Fruit fly (Drosophila melanogaster) whole organism, embryonic: ENCODE measurements around the gene fred.

Source experiments
- CG10366 ChIP-seq: fragments of 200-800 bp; sonication (Bioruptor generic); IDR thresholded peaks from 2 replicates; pipeline ENCODE4 v1.3.6; 2022; ENCODE audit warnings: missing biosample characterization, missing genetic modification characterization
- CG13424 ChIP-seq: fragments of 200-800 bp; sonication (Bioruptor generic); optimal IDR thresholded peaks from 2 replicates; lab custom pipeline; 2019; ENCODE audit warnings: missing biosample characterization, mild to moderate bottlenecking, missing genetic modification characterization, moderate library complexity
- CG13775 ChIP-seq: fragments of 200-800 bp; sonication (Bioruptor generic); optimal IDR thresholded peaks from 3 replicates; lab custom pipeline; 2017; ENCODE audit warnings: missing biosample characterization, mild to moderate bottlenecking, missing genetic modification characterization
- CG1603 ChIP-seq: fragments of 200-800 bp; sonication (Bioruptor generic); optimal IDR thresholded peaks from 2 replicates; lab custom pipeline; 2019; ENCODE audit warnings: missing biosample characterization, mild to moderate bottlenecking, missing genetic modification characterization, moderate library complexity
- CG16779 ChIP-seq: fragments of 200-800 bp; sonication (Bioruptor generic); IDR thresholded peaks from 2 replicates; pipeline ENCODE4 v1.3.6; 2022; ENCODE audit warnings: missing biosample characterization, missing genetic modification characterization
- CG17568 ChIP-seq: fragments of 200-800 bp; sonication (Bioruptor generic); optimal IDR thresholded peaks from 2 replicates; lab custom pipeline; 2018; ENCODE audit warnings: missing biosample characterization, mild to moderate bottlenecking, missing genetic modification characterization, moderate library complexity
- CG18011 ChIP-seq: fragments of 200-800 bp; sonication (Bioruptor generic); optimal IDR thresholded peaks from 2 replicates; lab custom pipeline; 2017; ENCODE audit warnings: missing biosample characterization, missing genetic modification characterization, mild to moderate bottlenecking, moderate library complexity, missing genotype
- CG31388 ChIP-seq: fragments of 200-800 bp; sonication (Bioruptor generic); optimal IDR thresholded peaks from 2 replicates; lab custom pipeline; 2016; ENCODE audit warnings: missing biosample characterization, missing genetic modification characterization
- CG31441 ChIP-seq: fragments of 200-800 bp; sonication (Bioruptor generic); IDR thresholded peaks from 2 replicates; pipeline ENCODE4 v1.3.6; 2022; ENCODE audit warnings: missing biosample characterization, missing genetic modification characterization
- CG32532 ChIP-seq: fragments of 200-800 bp; sonication (Bioruptor generic); IDR thresholded peaks from 2 replicates; pipeline ENCODE4 v1.3.6; 2022; ENCODE audit warnings: missing biosample characterization, missing genetic modification characterization
- CG3281 ChIP-seq: fragments of 200-800 bp; sonication (Bioruptor generic); optimal IDR thresholded peaks from 3 replicates; lab custom pipeline; 2017; ENCODE audit warnings: missing biosample characterization, mild to moderate bottlenecking, missing genetic modification characterization
- CG5953 ChIP-seq: fragments of 200-800 bp; sonication (Bioruptor generic); IDR thresholded peaks from 2 replicates; pipeline ENCODE4 v1.3.6; 2022; ENCODE audit warnings: missing biosample characterization, missing genetic modification characterization
- CG6654 ChIP-seq: fragments of 200-800 bp; sonication (Bioruptor generic); optimal IDR thresholded peaks from 2 replicates; lab custom pipeline; 2017; ENCODE audit warnings: missing biosample characterization, mild to moderate bottlenecking, missing genetic modification characterization
- CG7745 ChIP-seq: fragments of 200-800 bp; sonication (Bioruptor generic); optimal IDR thresholded peaks from 2 replicates; lab custom pipeline; 2018; ENCODE audit warnings: missing biosample characterization, mild to moderate bottlenecking, missing genetic modification characterization, moderate library complexity
- CG9609 ChIP-seq: fragments of 200-800 bp; sonication (Bioruptor generic); optimal IDR thresholded peaks from 3 replicates; lab custom pipeline; 2016; ENCODE audit warnings: missing biosample characterization, missing genetic modification characterization
- CG9932 ChIP-seq: fragments of 200-800 bp; sonication (Bioruptor generic); IDR thresholded peaks from 2 replicates; pipeline ENCODE4 v1.3.6; 2022; ENCODE audit warnings: missing biosample characterization, missing genetic modification characterization
- CHES-1-like ChIP-seq: fragments of 200-800 bp; sonication (Bioruptor generic); optimal IDR thresholded peaks from 2 replicates; lab custom pipeline; 2016; ENCODE audit warnings: missing biosample characterization, missing genetic modification characterization
- CTCF ChIP-seq: fragments of 200-800 bp; sonication (Bioruptor generic); optimal IDR thresholded peaks from 2 replicates; lab custom pipeline; 2017; ENCODE audit warnings: missing biosample characterization, mild to moderate bottlenecking, missing genetic modification characterization, moderate library complexity
- CrebB ChIP-seq: fragments of 200-800 bp; sonication (Bioruptor generic); optimal IDR thresholded peaks from 3 replicates; lab custom pipeline; 2018; ENCODE audit warnings: missing biosample characterization, mild to moderate bottlenecking, missing genetic modification characterization
- Dll ChIP-seq: fragments of 200-800 bp; sonication (Bioruptor generic); IDR thresholded peaks from 4 replicates; pipeline ENCODE4 v1.3.6; 2022; ENCODE audit warnings: missing biosample characterization, missing genetic modification characterization; ENCODE audit not compliant: partially characterized antibody
- Doc3 ChIP-seq: fragments of 200-800 bp; sonication (Bioruptor generic); IDR thresholded peaks from 3 replicates; pipeline ENCODE4 v1.3.6; 2022; ENCODE audit warnings: missing biosample characterization, missing genetic modification characterization; ENCODE audit not compliant: partially characterized antibody
- Hmx ChIP-seq: fragments of 200-800 bp; sonication (Bioruptor generic); optimal IDR thresholded peaks from 2 replicates; lab custom pipeline; 2016; ENCODE audit warnings: missing biosample characterization, missing genetic modification characterization
- Kr ChIP-seq: fragments of 200-800 bp; sonication (Bioruptor generic); optimal IDR thresholded peaks from 2 replicates; lab custom pipeline; 2017; ENCODE audit warnings: missing biosample characterization, mild to moderate bottlenecking, missing genetic modification characterization
- Lhr ChIP-seq: fragments of 200-800 bp; sonication (Bioruptor generic); optimal IDR thresholded peaks from 3 replicates; lab custom pipeline; 2017; ENCODE audit warnings: mild to moderate bottlenecking, missing biosample characterization, missing genetic modification reagents, missing genetic modification characterization
- Mad ChIP-seq: fragments of 200-800 bp; sonication (Bioruptor generic); optimal IDR thresholded peaks from 2 replicates; lab custom pipeline; 2016; ENCODE audit warnings: missing biosample characterization, missing genetic modification characterization
- Nf-YC ChIP-seq: fragments of 200-800 bp; optimal IDR thresholded peaks from 3 replicates; lab custom pipeline; 2019; ENCODE audit warnings: missing biosample characterization, mild to moderate bottlenecking, missing genetic modification characterization, moderate library complexity
- ac ChIP-seq: fragments of 200-800 bp; sonication (Bioruptor generic); optimal IDR thresholded peaks from 3 replicates; lab custom pipeline; 2017; ENCODE audit warnings: missing biosample characterization, mild to moderate bottlenecking, missing genetic modification characterization
- ash1 ChIP-seq: fragments of 200-800 bp; sonication (Bioruptor generic); optimal IDR thresholded peaks from 2 replicates; lab custom pipeline; 2018; ENCODE audit warnings: missing biosample characterization, mild to moderate bottlenecking, missing genetic modification characterization
- cato ChIP-seq: fragments of 200-800 bp; sonication (Bioruptor generic); optimal IDR thresholded peaks from 2 replicates; lab custom pipeline; 2016; ENCODE audit warnings: missing biosample characterization, missing genetic modification characterization, borderline replicate concordance
- crc ChIP-seq: fragments of 200-800 bp; sonication (Bioruptor generic); optimal IDR thresholded peaks from 2 replicates; lab custom pipeline; 2016; ENCODE audit warnings: missing biosample characterization, missing genetic modification characterization
- dm ChIP-seq: fragments of 200-800 bp; sonication (Bioruptor generic); optimal IDR thresholded peaks from 3 replicates; lab custom pipeline; 2016; ENCODE audit warnings: missing biosample characterization, missing genetic modification characterization
- eyg ChIP-seq: fragments of 200-800 bp; sonication (Bioruptor generic); optimal IDR thresholded peaks from 3 replicates; lab custom pipeline; 2016; ENCODE audit warnings: missing biosample characterization, missing genetic modification characterization
- ftz-f1 ChIP-seq: fragments of 200-800 bp; sonication (Bioruptor generic); optimal IDR thresholded peaks from 2 replicates; lab custom pipeline; 2016; ENCODE audit warnings: missing biosample characterization, missing genetic modification characterization
- insv ChIP-seq, 2 experiments: fragments of 200-800 bp; sonication (Bioruptor generic); optimal IDR thresholded peaks; 3 replicates each; lab custom pipeline; 2016 to 2018; ENCODE audit warnings: missing biosample characterization in 2 of 2, missing genetic modification characterization in 2 of 2
- inv ChIP-seq: fragments of 200-800 bp; sonication (Bioruptor generic); IDR thresholded peaks from 2 replicates; pipeline ENCODE4 v1.3.6; 2022; ENCODE audit warnings: missing biosample characterization, missing genetic modification characterization; ENCODE audit not compliant: partially characterized antibody
- kah ChIP-seq: fragments of 200-800 bp; sonication (Bioruptor generic); optimal IDR thresholded peaks from 2 replicates; lab custom pipeline; 2018; ENCODE audit warnings: missing biosample characterization, mild to moderate bottlenecking, missing genetic modification characterization
- klu ChIP-seq: fragments of 200-800 bp; sonication (Bioruptor generic); IDR thresholded peaks from 2 replicates; pipeline ENCODE4 v1.3.6; 2022; ENCODE audit warnings: missing biosample characterization, missing genetic modification characterization
- lab ChIP-seq: fragments of 200-800 bp; sonication (Bioruptor generic); optimal IDR thresholded peaks from 3 replicates; lab custom pipeline; 2017; ENCODE audit warnings: missing biosample characterization, missing genetic modification characterization, mild to moderate bottlenecking, moderate library complexity, missing genetic modification reagents
- lmd ChIP-seq: fragments of 200-800 bp; sonication (Bioruptor generic); IDR thresholded peaks from 2 replicates; pipeline ENCODE4 v1.3.6; 2022; ENCODE audit warnings: missing biosample characterization, missing genetic modification characterization
- org-1 ChIP-seq: fragments of 200-800 bp; sonication (Bioruptor generic); optimal IDR thresholded peaks from 2 replicates; lab custom pipeline; 2017; ENCODE audit warnings: missing biosample characterization, missing genetic modification characterization
- p53 ChIP-seq: fragments of 200-800 bp; sonication (Bioruptor generic); optimal IDR thresholded peaks from 2 replicates; lab custom pipeline; 2016; ENCODE audit warnings: missing biosample characterization, missing genetic modification characterization
- pb ChIP-seq: fragments of 200-800 bp; sonication (Bioruptor generic); optimal IDR thresholded peaks from 3 replicates; lab custom pipeline; 2016; ENCODE audit warnings: missing biosample characterization, missing genetic modification characterization
- peb ChIP-seq: fragments of 200-800 bp; sonication (Bioruptor generic); IDR thresholded peaks from 2 replicates; pipeline ENCODE4 v1.3.6; 2022; ENCODE audit warnings: missing biosample characterization, missing genetic modification characterization
- pho ChIP-seq: fragments of 200-800 bp; sonication (Bioruptor generic); optimal IDR thresholded peaks from 2 replicates; lab custom pipeline; 2016; ENCODE audit warnings: missing biosample characterization, missing genetic modification characterization
- run ChIP-seq: fragments of 200-800 bp; sonication (Bioruptor generic); optimal IDR thresholded peaks from 3 replicates; lab custom pipeline; 2018; ENCODE audit warnings: missing biosample characterization, mild to moderate bottlenecking, missing genetic modification characterization
- sob ChIP-seq: fragments of 200-800 bp; sonication (Bioruptor generic); IDR thresholded peaks from 2 replicates; pipeline ENCODE4 v1.3.6; 2022; ENCODE audit warnings: missing biosample characterization, missing genetic modification characterization
- tgo ChIP-seq: fragments of 200-800 bp; sonication (Bioruptor generic); IDR thresholded peaks from 3 replicates; pipeline ENCODE4 v1.3.6; 2022; ENCODE audit warnings: missing biosample characterization, missing genetic modification characterization
- tna ChIP-seq: fragments of 200-800 bp; sonication (Bioruptor generic); IDR thresholded peaks from 2 replicates; pipeline ENCODE4 v1.3.6; 2022; ENCODE audit warnings: missing biosample characterization, missing genetic modification characterization; ENCODE audit not compliant: partially characterized antibody
- vfl ChIP-seq: fragments of 200-800 bp; sonication (Bioruptor generic); optimal IDR thresholded peaks from 2 replicates; lab custom pipeline; 2016; ENCODE audit warnings: missing biosample characterization, missing genetic modification characterization
- z ChIP-seq: fragments of 200-800 bp; sonication (Bioruptor generic); IDR thresholded peaks from 3 replicates; pipeline ENCODE4 v1.3.6; 2022; ENCODE audit warnings: missing biosample characterization, missing genetic modification characterization

Gene fred

DNA sequence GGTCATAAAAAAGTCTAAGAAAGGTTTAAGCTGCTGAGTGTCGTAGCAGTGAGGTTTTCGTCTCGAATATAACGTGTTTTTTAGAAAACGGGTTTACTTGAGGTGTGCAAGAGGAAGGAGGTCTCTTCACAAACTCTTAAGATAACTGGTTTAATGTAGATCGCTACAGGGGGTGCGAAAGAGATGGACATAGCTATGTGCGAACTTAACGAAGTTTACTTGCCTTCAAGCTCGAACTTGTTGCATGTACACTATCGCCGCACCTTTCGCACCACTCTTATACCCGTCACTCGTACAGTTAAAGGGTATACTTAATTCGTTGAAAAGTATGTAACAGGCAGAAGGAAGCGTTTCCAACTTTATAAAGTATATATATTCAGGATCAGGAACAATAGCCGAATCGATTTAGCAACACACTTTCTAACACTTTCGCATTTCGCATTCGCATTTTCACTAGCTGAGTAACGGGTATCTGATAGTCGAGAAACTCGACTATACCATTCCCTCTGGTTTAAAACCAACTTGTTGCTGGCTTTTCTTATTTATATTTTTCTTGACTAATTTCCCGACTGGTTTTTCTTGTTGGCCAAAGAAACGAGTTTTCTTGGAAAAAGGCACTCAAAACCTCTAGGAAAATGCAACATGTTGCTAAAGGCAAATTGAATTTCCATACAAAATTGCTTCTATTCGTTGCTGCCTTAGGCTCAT is 38.9 kb upstream of the fred start (continued):
- TF ChIP-seq CrebB (peak; percentile 82), pb (GFP tag; lab: Kevin White, UChicago) (peak; percentile 11), eyg (peak; percentile 63), CG16779 (GFP tag; lab: Robert Waterston, UW) (peak; percentile 71; the same call in 1 of the 2 replicates), CG18011 (GFP tag; lab: Kevin White, UChicago) (peak; percentile 95), CG1603 (peak; percentile 94), pho (GFP tag; lab: Kevin White, UChicago) (peak; percentile 46), CG31441 (GFP tag; lab: Robert Waterston, UW) (peak; percentile 89), Kr (no peak), CG31388 (GFP tag; lab: Kevin White, UChicago) (no peak), sob (GFP tag; lab: Robert Waterston, UW) (peak; percentile 79), CG13424 (tag; lab: Kevin White, UChicago) (peak; percentile 89), Doc3 (GFP tag; lab: Robert Waterston, UW) (0 out of 3 replicates have a peak, but pooled peaks have one; percentile 21), p53 (peak; percentile 24), kah (GFP tag; lab: Kevin White, UChicago) (peak; percentile 54), lmd (GFP tag; lab: Robert Waterston, UW) (peak; percentile 87), tna (GFP tag; lab: Robert Waterston, UW) (peak; percentile 93), CG5953 (peak; percentile 91), CG13775 (GFP tag; lab: Kevin White, UChicago) (peak; percentile 77), Dll (GFP tag; lab: Robert Waterston, UW) (peak; percentile 45; the same call in 1 of the 4 replicates), CG17568 (GFP tag; lab: Kevin White, UChicago) (peak; percentile 33), CG7745 (tag; lab: Kevin White, UChicago) (peak; percentile 31), z (0 out of 3 replicates have a peak, but pooled peaks have one; percentile 49), CTCF (GFP tag; lab: Kevin White, UChicago) (no peak), Mad (peak; percentile 78), CG9609 (GFP tag; lab: Kevin White, UChicago) (peak; percentile 84), run (tag; lab: Kevin White, UChicago) (peak; percentile 33), ftz-f1 (no peak), crc (peak; percentile 72), ac (GFP tag; lab: Kevin White, UChicago) (no peak), Hmx (no peak), Lhr (GFP tag; lab: Kevin White, UChicago) (peak; percentile 69), CG3281 (GFP tag; lab: Kevin White, UChicago) (peak; percentile 45), CG6654 (GFP tag; lab: Kevin White, UChicago) (peak; percentile 46), Nf-YC (tag; lab: Kevin White, UChicago) (peak; percentile 8), CG10366 (GFP tag; lab: Robert Waterston, UW) (peak; percentile 86), peb (GFP tag; lab: Robert Waterston, UW) (peak; percentile 84), org-1 (GFP tag; lab: Kevin White, UChicago) (peak; percentile 57), lab (GFP tag; lab: Kevin White, UChicago) (peak; percentile 75), CHES-1-like (GFP tag; lab: Kevin White, UChicago) (peak; percentile 65), dm (GFP tag; lab: Kevin White, UChicago) (peak; percentile 60), tgo (GFP tag; lab: Robert Waterston, UW) (peak; percentile 86), klu (GFP tag; lab: Robert Waterston, UW) (peak; percentile 31; the same call in 1 of the 2 replicates), vfl (GFP tag; lab: Kevin White, UChicago) (peak; percentile 27), inv (GFP tag; lab: Robert Waterston, UW) (peak; percentile 71; the same call in 1 of the 2 replicates), CG32532 (peak; percentile 83), cato (peak; percentile 78), insv (GFP tag; optimal IDR thresholded peaks at IDR 0.05; lab: Kevin White, UChicago) (no peak), ash1 (GFP tag; lab: Kevin White, UChicago) (no peak), CG9932 (GFP tag; lab: Robert Waterston, UW) (peak; percentile 69)
